Fruit fly (Drosophila melanogaster) whole organism, embryonic: ENCODE results near the gene Scox.
A peak's percentile ranks its signal among the peaks of the same experiment; 100 is the strongest.

Source experiments
- Aef1 ChIP-seq: fragments of 200-800 bp; sonication (Bioruptor generic); IDR thresholded peaks from 3 replicates; pipeline ENCODE4 v1.3.6; 2022; ENCODE audit warnings: missing biosample characterization, missing genetic modification characterization
- Antp ChIP-seq: fragments of 200-800 bp; sonication (Bioruptor generic); optimal IDR thresholded peaks from 3 replicates; lab custom pipeline; 2016; ENCODE audit warnings: missing biosample characterization, missing genetic modification characterization
- BtbVII ChIP-seq: fragments of 200-800 bp; sonication (Bioruptor generic); optimal IDR thresholded peaks from 3 replicates; lab custom pipeline; 2017; ENCODE audit warnings: missing biosample characterization, mild to moderate bottlenecking, missing genetic modification characterization
- Bteb2 ChIP-seq: fragments of 200-800 bp; sonication (Bioruptor generic); optimal IDR thresholded peaks from 2 replicates; lab custom pipeline; 2016; ENCODE audit warnings: missing biosample characterization, missing genetic modification characterization
- CG10366 ChIP-seq: fragments of 200-800 bp; sonication (Bioruptor generic); IDR thresholded peaks from 2 replicates; pipeline ENCODE4 v1.3.6; 2022; ENCODE audit warnings: missing biosample characterization, missing genetic modification characterization
- CG10431 ChIP-seq: fragments of 200-800 bp; sonication (Bioruptor generic); optimal IDR thresholded peaks from 3 replicates; lab custom pipeline; 2018; ENCODE audit warnings: missing biosample characterization, mild to moderate bottlenecking, missing genetic modification characterization
- CG10959 ChIP-seq: fragments of 200-800 bp; sonication (Bioruptor generic); IDR thresholded peaks from 2 replicates; pipeline ENCODE4 v1.3.6; 2022; ENCODE audit warnings: missing biosample characterization, missing genetic modification characterization
- CG16813 ChIP-seq: fragments of 200-800 bp; sonication (Bioruptor generic); IDR thresholded peaks from 3 replicates; pipeline ENCODE4 v1.3.6; 2022; ENCODE audit warnings: missing biosample characterization, missing genetic modification characterization; ENCODE audit not compliant: partially characterized antibody
- CG17186 ChIP-seq: fragments of 200-800 bp; sonication (Bioruptor generic); optimal IDR thresholded peaks from 3 replicates; lab custom pipeline; 2017; ENCODE audit warnings: missing biosample characterization, missing genetic modification reagents, missing genetic modification characterization
- CG17361 ChIP-seq: fragments of 200-800 bp; sonication (Bioruptor generic); IDR thresholded peaks from 3 replicates; pipeline ENCODE4 v1.3.6; 2022; ENCODE audit warnings: missing biosample characterization, missing genetic modification characterization
- CG18011 ChIP-seq: fragments of 200-800 bp; sonication (Bioruptor generic); optimal IDR thresholded peaks from 2 replicates; lab custom pipeline; 2017; ENCODE audit warnings: missing biosample characterization, missing genetic modification characterization, mild to moderate bottlenecking, moderate library complexity, missing genotype
- CG1832 ChIP-seq: fragments of 200-800 bp; sonication (Bioruptor generic); optimal IDR thresholded peaks from 2 replicates; lab custom pipeline; 2017; ENCODE audit warnings: missing biosample characterization, mild to moderate bottlenecking, missing genetic modification characterization, inconsistent platforms
- CG18764 ChIP-seq: fragments of 200-800 bp; sonication (Bioruptor generic); optimal IDR thresholded peaks from 3 replicates; lab custom pipeline; 2016; ENCODE audit warnings: missing biosample characterization, missing genetic modification characterization
- CG2202 ChIP-seq: fragments of 200-800 bp; sonication (Bioruptor generic); optimal IDR thresholded peaks from 2 replicates; lab custom pipeline; 2018; ENCODE audit warnings: missing biosample characterization, mild to moderate bottlenecking, missing genetic modification characterization
- CG30403 ChIP-seq: fragments of 200-800 bp; sonication (Bioruptor generic); optimal IDR thresholded peaks from 3 replicates; lab custom pipeline; 2016; ENCODE audit warnings: missing biosample characterization, missing genetic modification characterization
- CG30431 ChIP-seq: fragments of 200-800 bp; sonication (Bioruptor generic); optimal IDR thresholded peaks from 2 replicates; lab custom pipeline; 2017; ENCODE audit warnings: missing biosample characterization, missing genetic modification characterization
- CG31224 ChIP-seq: fragments of 200-800 bp; sonication (Bioruptor generic); IDR thresholded peaks from 2 replicates; pipeline ENCODE4 v1.3.6; 2022; ENCODE audit warnings: missing biosample characterization, missing genetic modification characterization
- CG32767 ChIP-seq: fragments of 200-800 bp; sonication (Bioruptor generic); IDR thresholded peaks from 2 replicates; pipeline ENCODE4 v1.3.6; 2022; ENCODE audit warnings: missing biosample characterization, missing genetic modification characterization
- CG32772 ChIP-seq: fragments of 200-800 bp; sonication (Bioruptor generic); IDR thresholded peaks from 2 replicates; pipeline ENCODE4 v1.3.6; 2022; ENCODE audit warnings: missing biosample characterization, missing genetic modification characterization
- CG3281 ChIP-seq: fragments of 200-800 bp; sonication (Bioruptor generic); optimal IDR thresholded peaks from 3 replicates; lab custom pipeline; 2017; ENCODE audit warnings: missing biosample characterization, mild to moderate bottlenecking, missing genetic modification characterization
- CG3726 ChIP-seq: fragments of 200-800 bp; sonication (Bioruptor generic); IDR thresholded peaks from 3 replicates; pipeline ENCODE4, ENCODE4 v1.3.6; 2022; ENCODE audit warnings: missing biosample characterization, missing genetic modification characterization
- CG5245 ChIP-seq: fragments of 200-800 bp; sonication (Bioruptor generic); optimal IDR thresholded peaks from 3 replicates; lab custom pipeline; 2016; ENCODE audit warnings: missing biosample characterization, missing genetic modification characterization
- CG6272 ChIP-seq: fragments of 200-800 bp; sonication (Bioruptor generic); IDR thresholded peaks from 2 replicates; pipeline ENCODE4 v1.3.6; 2022; ENCODE audit warnings: missing biosample characterization, missing genetic modification characterization
- CG6813 ChIP-seq: fragments of 200-800 bp; sonication (Bioruptor generic); optimal IDR thresholded peaks from 2 replicates; lab custom pipeline; 2017; ENCODE audit warnings: missing biosample characterization, missing genetic modification characterization, mild to moderate bottlenecking, moderate library complexity, missing genetic modification reagents
- CG8290 ChIP-seq, 3 experiments: fragments of 200-800 bp; sonication (Bioruptor generic); optimal IDR thresholded peaks; 2 replicates each; lab custom pipeline; 2016 to 2019; ENCODE audit warnings: missing biosample characterization in 3 of 3, missing genetic modification characterization in 3 of 3, mild to moderate bottlenecking in 2 of 3, moderate library complexity in 1 of 3
- CG8924 ChIP-seq: fragments of 200-800 bp; optimal IDR thresholded peaks from 3 replicates; lab custom pipeline; 2019; ENCODE audit warnings: missing biosample characterization, mild to moderate bottlenecking, missing genetic modification characterization, moderate library complexity
- Dbx ChIP-seq: fragments of 200-800 bp; sonication (Bioruptor generic); IDR thresholded peaks from 3 replicates; pipeline ENCODE4 v1.3.6; 2022; ENCODE audit warnings: missing biosample characterization, missing genetic modification characterization
- Dll ChIP-seq: fragments of 200-800 bp; sonication (Bioruptor generic); IDR thresholded peaks from 4 replicates; pipeline ENCODE4 v1.3.6; 2022; ENCODE audit warnings: missing biosample characterization, missing genetic modification characterization; ENCODE audit not compliant: partially characterized antibody
- Doc3 ChIP-seq: fragments of 200-800 bp; sonication (Bioruptor generic); IDR thresholded peaks from 3 replicates; pipeline ENCODE4 v1.3.6; 2022; ENCODE audit warnings: missing biosample characterization, missing genetic modification characterization; ENCODE audit not compliant: partially characterized antibody
- Ets65A ChIP-seq: fragments of 200-800 bp; sonication (Bioruptor generic); peaks from one replicate; lab custom pipeline; 2016; ENCODE audit warnings: missing biosample characterization, missing genetic modification characterization
- Fer3 ChIP-seq: fragments of 200-800 bp; sonication (Bioruptor generic); optimal IDR thresholded peaks from 2 replicates; lab custom pipeline; 2018; ENCODE audit warnings: missing biosample characterization, mild to moderate bottlenecking, missing genetic modification characterization, moderate library complexity
- Neu2 ChIP-seq: fragments of 200-800 bp; sonication (Bioruptor generic); optimal IDR thresholded peaks from 3 replicates; lab custom pipeline; 2016; ENCODE audit warnings: missing biosample characterization, missing genetic modification characterization, borderline replicate concordance
- PHDP ChIP-seq: fragments of 200-800 bp; sonication (Bioruptor generic); optimal IDR thresholded peaks from 3 replicates; lab custom pipeline; 2018; ENCODE audit warnings: missing biosample characterization, mild to moderate bottlenecking, missing genetic modification characterization, moderate library complexity
- Rfx ChIP-seq: fragments of 200-800 bp; sonication (Bioruptor generic); IDR thresholded peaks from 2 replicates; pipeline ENCODE4 v1.3.6; 2022; ENCODE audit warnings: missing biosample characterization, missing genetic modification characterization
- Trl ChIP-seq, 3 experiments: fragments of >200 bp in 2 of 3; fragments of 200-800 bp in 1 of 3; sonication (Bioruptor generic) in 1 of 3; optimal IDR thresholded peaks; 2 replicates in 1 of 3; 3 replicates in 2 of 3; lab custom pipeline; 2016 to 2017; ENCODE audit warnings: missing biosample characterization in 1 of 3, missing genetic modification characterization in 1 of 3
- ac ChIP-seq: fragments of 200-800 bp; sonication (Bioruptor generic); optimal IDR thresholded peaks from 3 replicates; lab custom pipeline; 2017; ENCODE audit warnings: missing biosample characterization, mild to moderate bottlenecking, missing genetic modification characterization
- az2 ChIP-seq: fragments of 200-800 bp; sonication (Bioruptor generic); optimal IDR thresholded peaks from 3 replicates; lab custom pipeline; 2016; ENCODE audit warnings: missing biosample characterization, missing genetic modification characterization
- br ChIP-seq: fragments of >200 bp; optimal IDR thresholded peaks from 2 replicates; lab custom pipeline; 2017
- crc ChIP-seq: fragments of 200-800 bp; sonication (Bioruptor generic); optimal IDR thresholded peaks from 2 replicates; lab custom pipeline; 2016; ENCODE audit warnings: missing biosample characterization, missing genetic modification characterization
- croc ChIP-seq: fragments of 200-800 bp; sonication (Bioruptor generic); conservative IDR thresholded peaks from 3 replicates; pipeline ENCODE4 v1.3.6; 2022; ENCODE audit warnings: missing biosample characterization, missing genetic modification characterization
- crp ChIP-seq, 2 experiments: fragments of 200-800 bp; sonication (Bioruptor generic); optimal IDR thresholded peaks; 2 replicates in 1 of 2; 3 replicates in 1 of 2; lab custom pipeline; 2017; ENCODE audit warnings: missing biosample characterization in 2 of 2, missing genetic modification characterization in 2 of 2, mild to moderate bottlenecking in 1 of 2, moderate library complexity in 1 of 2
- jumu ChIP-seq: fragments of 200-800 bp; sonication (Bioruptor generic); optimal IDR thresholded peaks from 3 replicates; lab custom pipeline; 2016; ENCODE audit warnings: missing biosample characterization, missing genetic modification characterization
- lov ChIP-seq, 2 experiments: fragments of 200-800 bp in 1 of 2; fragments of >200 bp in 1 of 2; sonication (Bioruptor generic) in 1 of 2; IDR thresholded peaks in 1 of 2; optimal IDR thresholded peaks in 1 of 2; 2 replicates in 1 of 2; 3 replicates in 1 of 2; pipeline versions ENCODE4 v1.3.6 to Lab custom; 2017 to 2022; ENCODE audit warnings: missing biosample characterization in 1 of 2, missing genetic modification characterization in 1 of 2
- pita ChIP-seq: fragments of 200-800 bp; sonication (Bioruptor generic); optimal IDR thresholded peaks from 2 replicates; lab custom pipeline; 2017; ENCODE audit warnings: missing biosample characterization, mild to moderate bottlenecking, missing genetic modification characterization
- sim ChIP-seq: fragments of 200-800 bp; sonication (Bioruptor generic); IDR thresholded peaks from 2 replicates; pipeline ENCODE4 v1.3.6; 2022; ENCODE audit warnings: missing biosample characterization, missing genetic modification characterization
- vvl ChIP-seq: fragments of 200-800 bp; sonication (Bioruptor generic); IDR thresholded peaks from 2 replicates; pipeline ENCODE4 v1.3.6; 2022; ENCODE audit warnings: missing biosample characterization, missing genetic modification characterization
- zen2 ChIP-seq: fragments of 200-800 bp; sonication (Bioruptor generic); IDR thresholded peaks from 3 replicates; pipeline ENCODE4 v1.3.6; 2022; ENCODE audit warnings: missing biosample characterization, missing genetic modification characterization; ENCODE audit not compliant: partially characterized antibody
- zfh1 ChIP-seq: fragments of 200-800 bp; sonication (Bioruptor generic); IDR thresholded peaks from 3 replicates; pipeline ENCODE4 v1.3.6; 2022; ENCODE audit warnings: missing biosample characterization, missing genetic modification characterization

Gene Scox

dm6 chr2L:5004677-5005463 is 36.1 kb upstream of the Scox start (continued):
- TF ChIP-seq CG8924 (tag; lab: Kevin White, UChicago) (peak; percentile 94), CG31224 (GFP tag; lab: Robert Waterston, UW) (peak; percentile 90), Dll (GFP tag; lab: Robert Waterston, UW) (no peak), CG32772 (peak; percentile 96), CG10959 (GFP tag; lab: Robert Waterston, UW) (peak; percentile 87), CG17361 (peak; percentile 92), Dbx (GFP tag; lab: Robert Waterston, UW) (peak; percentile 98), CG6272 (GFP tag; lab: Robert Waterston, UW) (peak; percentile 94), CG17186 (GFP tag; lab: Kevin White, UChicago) (peak; percentile 24), croc (GFP tag; lab: Robert Waterston, UW) (peak; percentile 89), CG30403 (peak; percentile 95), CG6813 (peak; percentile 94), crc (GFP tag; lab: Kevin White, UChicago) (peak; percentile 91), lov (optimal IDR thresholded peaks at IDR 0.05; lab: Kevin White, UChicago) (no peak), lov (GFP tag; IDR thresholded peaks at IDR 0.05; lab: Robert Waterston, UW) (peak; percentile 91), Rfx (peak; percentile 98), Ets65A (GFP tag; lab: Kevin White, UChicago) (peak; percentile 99), CG1832 (GFP tag; lab: Kevin White, UChicago) (peak; percentile 30), pita (GFP tag; lab: Kevin White, UChicago) (no peak), Aef1 (GFP tag; lab: Robert Waterston, UW) (peak; percentile 96), CG16813 (GFP tag; lab: Robert Waterston, UW) (no peak), ac (peak; percentile 27), CG18764 (GFP tag; lab: Kevin White, UChicago) (peak; percentile 84), CG10366 (GFP tag; lab: Robert Waterston, UW) (peak; percentile 95), az2 (GFP tag; lab: Kevin White, UChicago) (peak; percentile 94), CG5245 (peak; percentile 91), CG32767 (GFP tag; lab: Robert Waterston, UW) (peak; percentile 93), Trl (optimal IDR thresholded peaks at IDR 0.05; lab: Kevin White, UChicago) (peak; percentile 34 to 48), Trl (GFP tag; optimal IDR thresholded peaks at IDR 0.05; lab: Kevin White, UChicago) (peak; percentile 92), br (lab: Kevin White, UChicago) (no peak), Bteb2 (peak; percentile 95), Antp (peak; percentile 97), Neu2 (GFP tag; lab: Kevin White, UChicago) (peak; percentile 59), zen2 (GFP tag; lab: Robert Waterston, UW) (no peak), CG8290 (GFP tag; optimal IDR thresholded peaks at IDR 0.05; lab: Kevin White, UChicago) (peak; percentile 77), CG8290 (tag; optimal IDR thresholded peaks at IDR 0.05; lab: Kevin White, UChicago) (peak; percentile 34 to 74), Fer3 (peak; percentile 97), PHDP (tag; lab: Kevin White, UChicago) (peak; percentile 96), CG2202 (tag; lab: Kevin White, UChicago) (peak; percentile 79), CG3281 (GFP tag; lab: Kevin White, UChicago) (peak; percentile 95), CG3726 (peak; percentile 93), Doc3 (GFP tag; lab: Robert Waterston, UW) (no peak), sim (peak; percentile 81), CG10431 (peak; percentile 65), CG30431 (GFP tag; lab: Kevin White, UChicago) (peak; percentile 87), jumu (GFP tag; lab: Kevin White, UChicago) (peak; percentile 96), zfh1 (peak; percentile 95), vvl (GFP tag; lab: Robert Waterston, UW) (peak; percentile 98), CG18011 (GFP tag; lab: Kevin White, UChicago) (peak; percentile 82), BtbVII (GFP tag; lab: Kevin White, UChicago) (peak; percentile 93), crp (GFP tag; optimal IDR thresholded peaks at IDR 0.05; lab: Kevin White, UChicago) (peak in 1 of 2 experiments; percentile 48)
